Worm (Caenorhabditis elegans) whole organism, L1 larva: ENCODE measurements around the gene F31F6.1.
A peak's percentile ranks its signal among the peaks of the same experiment; 100 is the strongest.

Experiments used
- C34B4.2 ChIP-seq: sonication (generic microtip); optimal IDR thresholded peaks from 2 replicates; lab custom pipeline; 2017; ENCODE audit warnings: mild to moderate bottlenecking, missing genetic modification characterization, missing compliant biosample characterization
- F16B12.6 ChIP-seq: fragments of 150-350 bp; optimal IDR thresholded peaks from 2 replicates; lab custom pipeline; 2014; ENCODE audit warnings: missing biosample characterization, missing genetic modification characterization
- aly-2 ChIP-seq: fragments of 150-350 bp; optimal IDR thresholded peaks from 2 replicates; lab custom pipeline; 2014; ENCODE audit warnings: missing biosample characterization, missing genetic modification characterization
- ama-1 ChIP-seq: fragments of 150-350 bp; optimal IDR thresholded peaks from 2 replicates; lab custom pipeline; 2014
- ceh-8 ChIP-seq: fragments of 200-800 bp; sonication (Bioruptor generic); optimal IDR thresholded peaks from 2 replicates; lab custom pipeline; 2018; ENCODE audit warnings: mild to moderate bottlenecking, missing genetic modification characterization, moderate library complexity, missing compliant biosample characterization
- ceh-82 ChIP-seq, 3 experiments: fragments of 150-350 bp in 1 of 3; sonication (generic microtip) in 2 of 3; optimal IDR thresholded peaks; 2 replicates each; lab custom pipeline; 2014 to 2017; ENCODE audit warnings: missing biosample characterization in 3 of 3, missing genetic modification characterization in 3 of 3
- ceh-90 ChIP-seq: sonication (generic microtip); optimal IDR thresholded peaks from 2 replicates; lab custom pipeline; 2016; ENCODE audit warnings: missing genetic modification characterization, missing compliant biosample characterization
- dpl-1 ChIP-seq, 3 experiments: fragments of 150-350 bp in 2 of 3; sonication (generic microtip) in 1 of 3; optimal IDR thresholded peaks; 2 replicates each; lab custom pipeline; 2014 to 2017; ENCODE audit warnings: missing biosample characterization in 3 of 3, missing genetic modification characterization in 3 of 3, missing genetic modification reagents in 3 of 3
- egl-13 ChIP-seq: sonication (generic microtip); optimal IDR thresholded peaks from 2 replicates; lab custom pipeline; 2016; ENCODE audit warnings: missing genotype, missing genetic modification reagents, missing genetic modification characterization, missing compliant biosample characterization
- egl-27 ChIP-seq, 2 experiments: fragments of 150-350 bp in 1 of 2; sonication (generic microtip); optimal IDR thresholded peaks; 3 replicates each; lab custom pipeline; 2017 to 2018; ENCODE audit warnings: missing biosample characterization in 2 of 2, missing genetic modification characterization in 2 of 2, missing genetic modification reagents in 2 of 2
- elt-2 ChIP-seq: sonication (generic microtip); optimal IDR thresholded peaks from 2 replicates; lab custom pipeline; 2016; ENCODE audit warnings: missing genetic modification characterization, mild to moderate bottlenecking, inconsistent platforms, missing compliant biosample characterization, missing genetic modification reagents
- elt-3 ChIP-seq, 6 experiments: fragments of 150-350 bp in 1 of 6; sonication (generic microtip); optimal IDR thresholded peaks; 2 replicates each; lab custom pipeline; 2017 to 2018; ENCODE audit warnings: missing biosample characterization in 6 of 6, missing genetic modification characterization in 6 of 6, inconsistent platforms in 1 of 6
- fkh-10 ChIP-seq: sonication (generic microtip); optimal IDR thresholded peaks from 2 replicates; lab custom pipeline; 2017; ENCODE audit warnings: missing biosample characterization, missing genetic modification reagents, missing genetic modification characterization
- fkh-4 ChIP-seq: sonication (generic microtip); optimal IDR thresholded peaks from 2 replicates; lab custom pipeline; 2016; ENCODE audit warnings: missing compliant biosample characterization, missing genetic modification characterization, borderline replicate concordance
- fkh-8 ChIP-seq: sonication (generic microtip); optimal IDR thresholded peaks from 2 replicates; lab custom pipeline; 2016; ENCODE audit warnings: mild to moderate bottlenecking, missing genetic modification characterization, missing compliant biosample characterization
- hlh-17 ChIP-seq: fragments of 200-800 bp; sonication (Bioruptor generic); optimal IDR thresholded peaks from 2 replicates; lab custom pipeline; 2018; ENCODE audit warnings: missing genetic modification characterization, mild to moderate bottlenecking, missing compliant biosample characterization, moderate library complexity, borderline replicate concordance
- irx-1 ChIP-seq: sonication (generic microtip); optimal IDR thresholded peaks from 2 replicates; lab custom pipeline; 2016; ENCODE audit warnings: missing genetic modification characterization, missing compliant biosample characterization
- isw-1 ChIP-seq: fragments of 200-800 bp; sonication (Bioruptor generic); IDR thresholded peaks from 2 replicates; pipeline ENCODE4 v1.3.6; 2022; ENCODE audit warnings: missing genetic modification characterization, missing compliant biosample characterization
- lin-13 ChIP-seq: fragments of 150-350 bp; optimal IDR thresholded peaks from 2 replicates; lab custom pipeline; 2014; ENCODE audit warnings: missing biosample characterization, missing genetic modification reagents, missing genetic modification characterization
- lin-14 ChIP-seq: fragments of 200-800 bp; sonication (Bioruptor generic); optimal IDR thresholded peaks from 2 replicates; lab custom pipeline; 2018; ENCODE audit warnings: mild to moderate bottlenecking, missing genetic modification characterization, moderate library complexity, missing compliant biosample characterization
- lin-15B ChIP-seq: fragments of 150-350 bp; sonication (generic microtip); optimal IDR thresholded peaks from 3 replicates; lab custom pipeline; 2014; ENCODE audit warnings: missing biosample characterization, missing genetic modification characterization
- lin-35 ChIP-seq, 2 experiments: fragments of 150-350 bp; optimal IDR thresholded peaks; 2 replicates each; lab custom pipeline; 2014; ENCODE audit warnings: missing biosample characterization in 2 of 2, missing genetic modification characterization in 2 of 2, missing genetic modification reagents in 2 of 2
- lin-39 ChIP-seq: fragments of 150-350 bp; optimal IDR thresholded peaks from 2 replicates; lab custom pipeline; 2014; ENCODE audit warnings: missing biosample characterization, missing genetic modification reagents, missing genetic modification characterization
- lsy-2 ChIP-seq, 2 experiments: fragments of 150-350 bp; optimal IDR thresholded peaks; 2 replicates each; lab custom pipeline; 2014; ENCODE audit warnings: missing biosample characterization in 2 of 2, missing genetic modification characterization in 2 of 2
- mab-9 ChIP-seq: fragments of 200-800 bp; sonication (Bioruptor generic); IDR thresholded peaks from 2 replicates; pipeline ENCODE4 v1.3.6; 2022; ENCODE audit warnings: missing genetic modification reagents, missing genetic modification characterization, missing compliant biosample characterization
- mep-1 ChIP-seq: fragments of 150-350 bp; optimal IDR thresholded peaks from 2 replicates; lab custom pipeline; 2014; ENCODE audit warnings: missing biosample characterization, missing genetic modification characterization
- nhr-20 ChIP-seq: sonication (generic microtip); optimal IDR thresholded peaks from 2 replicates; lab custom pipeline; 2016; ENCODE audit warnings: mild to moderate bottlenecking, missing genetic modification characterization, missing compliant biosample characterization
- nhr-28 ChIP-seq: fragments of 150-350 bp; optimal IDR thresholded peaks from 2 replicates; lab custom pipeline; 2014; ENCODE audit warnings: missing biosample characterization, missing genetic modification characterization
- nhr-47 ChIP-seq: sonication (generic microtip); optimal IDR thresholded peaks from 2 replicates; lab custom pipeline; 2016; ENCODE audit warnings: mild to moderate bottlenecking, missing genetic modification characterization, moderate library complexity, missing compliant biosample characterization
- nhr-84 ChIP-seq: sonication (generic microtip); optimal IDR thresholded peaks from 2 replicates; lab custom pipeline; 2017; ENCODE audit warnings: missing biosample characterization, missing genetic modification characterization
- nhr-85 ChIP-seq: sonication (generic microtip); peaks from one replicate; lab custom pipeline; 2016; ENCODE audit warnings: missing genetic modification characterization, inconsistent platforms, missing compliant biosample characterization
- nhr-90 ChIP-seq: sonication (generic microtip); optimal IDR thresholded peaks from 2 replicates; lab custom pipeline; 2016; ENCODE audit warnings: mild to moderate bottlenecking, missing genetic modification characterization, missing compliant biosample characterization; ENCODE audit not compliant: poor library complexity
- pag-3 ChIP-seq: sonication (generic microtip); optimal IDR thresholded peaks from 2 replicates; lab custom pipeline; 2017; ENCODE audit warnings: missing genetic modification characterization, mild to moderate bottlenecking, missing compliant biosample characterization, antibody characterized with exemption, borderline replicate concordance; ENCODE audit not compliant: insufficient read depth
- pax-3 ChIP-seq: fragments of 200-800 bp; sonication (Bioruptor generic); optimal IDR thresholded peaks from 2 replicates; lab custom pipeline; 2018; ENCODE audit warnings: mild to moderate bottlenecking, missing genetic modification characterization, moderate library complexity, missing compliant biosample characterization
- rnt-1 ChIP-seq: sonication (generic microtip); optimal IDR thresholded peaks from 2 replicates; lab custom pipeline; 2016; ENCODE audit warnings: mild to moderate bottlenecking, missing genetic modification characterization, moderate library complexity, missing compliant biosample characterization
- snpc-4 ChIP-seq: fragments of 150-350 bp; optimal IDR thresholded peaks from 2 replicates; lab custom pipeline; 2014; ENCODE audit warnings: missing biosample characterization, missing genetic modification characterization
- snu-23 ChIP-seq: sonication (generic microtip); optimal IDR thresholded peaks from 2 replicates; lab custom pipeline; 2016; ENCODE audit warnings: missing genetic modification characterization, missing compliant biosample characterization
- sptf-1 ChIP-seq: fragments of 150-350 bp; optimal IDR thresholded peaks from 2 replicates; lab custom pipeline; 2014; ENCODE audit warnings: missing biosample characterization, missing genetic modification characterization
- sup-37 ChIP-seq: fragments of 200-800 bp; sonication (Bioruptor generic); optimal IDR thresholded peaks from 2 replicates; lab custom pipeline; 2018; ENCODE audit warnings: mild to moderate bottlenecking, missing genetic modification characterization, missing compliant biosample characterization
- swsn-7 ChIP-seq: sonication (generic microtip); optimal IDR thresholded peaks from 2 replicates; lab custom pipeline; 2016; ENCODE audit warnings: missing genetic modification characterization, missing compliant biosample characterization
- unc-30 ChIP-seq: sonication (generic microtip); optimal IDR thresholded peaks from 2 replicates; lab custom pipeline; 2017; ENCODE audit warnings: missing biosample characterization, missing genetic modification characterization
- unc-62 ChIP-seq: fragments of 150-350 bp; optimal IDR thresholded peaks from 2 replicates; lab custom pipeline; 2014; ENCODE audit warnings: missing biosample characterization, missing genetic modification reagents, missing genetic modification characterization
- unc-98 ChIP-seq: fragments of 200-800 bp; sonication (Bioruptor generic); IDR thresholded peaks from 2 replicates; pipeline ENCODE4 v1.3.6; 2022; ENCODE audit warnings: missing genetic modification characterization, missing compliant biosample characterization
- xbp-1 ChIP-seq: sonication (generic microtip); optimal IDR thresholded peaks from 2 replicates; lab custom pipeline; 2016; ENCODE audit warnings: missing genetic modification characterization, missing compliant biosample characterization
- ztf-11 ChIP-seq, 2 experiments: sonication (generic microtip); optimal IDR thresholded peaks; 2 replicates each; lab custom pipeline; 2016 to 2017; ENCODE audit warnings: missing genetic modification characterization in 2 of 2, missing biosample characterization in 1 of 2, missing compliant biosample characterization in 1 of 2
- ztf-4 ChIP-seq: fragments of 150-350 bp; optimal IDR thresholded peaks from 2 replicates; lab custom pipeline; 2014; ENCODE audit warnings: missing biosample characterization, missing genetic modification characterization

Gene F31F6.1

DNA sequence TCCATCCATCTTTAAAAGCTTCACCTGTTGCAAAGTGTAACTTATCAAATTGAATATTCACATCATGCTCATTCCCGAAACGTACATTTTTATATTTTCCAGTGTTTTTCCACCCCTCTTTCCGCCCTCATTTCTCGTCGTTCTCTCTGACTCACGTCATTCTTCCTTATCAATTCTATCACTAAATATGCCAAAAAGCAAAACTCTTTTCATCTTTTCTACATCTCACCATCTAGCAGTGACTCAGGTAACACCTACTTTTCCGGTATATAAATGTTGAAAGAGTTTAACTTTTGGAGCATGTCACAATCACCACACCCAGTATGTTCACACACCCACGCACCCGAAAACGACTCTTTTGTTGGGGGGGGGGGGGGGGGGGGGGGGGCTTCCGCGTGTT lies 23.6 kb downstream of the F31F6.1 start:
- no peak for TF ChIP-seq mab-9
- peak; percentile 21 for TF ChIP-seq fkh-8 (tag; lab: Kevin White, UChicago)
- TF ChIP-seq, all 84 proteins: peak for 1

ce11 chrX:14842846-14843369 lies 25.2 kb downstream of the F31F6.1 start:
- no peak for TF ChIP-seq nhr-20 (tag; lab: Kevin White, UChicago)
- no peak for TF ChIP-seq isw-1
- TF ChIP-seq ceh-8 (GFP tag; lab: Kevin White, UChicago) = no peak
- no peak for TF ChIP-seq fkh-10
- no peak for TF ChIP-seq fkh-8 (tag; lab: Kevin White, UChicago)
- no peak for TF ChIP-seq ceh-90 (tag; lab: Kevin White, UChicago)
- TF ChIP-seq unc-30 (tag; lab: Kevin White, UChicago) = no peak
- no peak for TF ChIP-seq egl-13
- TF ChIP-seq lsy-2 (tag; optimal IDR thresholded peaks at IDR 0.05; lab: Kevin White, UChicago) = no peak
- no peak for TF ChIP-seq nhr-47 (tag; lab: Kevin White, UChicago)
- TF ChIP-seq, all 84 proteins: peak for 0

DNA sequence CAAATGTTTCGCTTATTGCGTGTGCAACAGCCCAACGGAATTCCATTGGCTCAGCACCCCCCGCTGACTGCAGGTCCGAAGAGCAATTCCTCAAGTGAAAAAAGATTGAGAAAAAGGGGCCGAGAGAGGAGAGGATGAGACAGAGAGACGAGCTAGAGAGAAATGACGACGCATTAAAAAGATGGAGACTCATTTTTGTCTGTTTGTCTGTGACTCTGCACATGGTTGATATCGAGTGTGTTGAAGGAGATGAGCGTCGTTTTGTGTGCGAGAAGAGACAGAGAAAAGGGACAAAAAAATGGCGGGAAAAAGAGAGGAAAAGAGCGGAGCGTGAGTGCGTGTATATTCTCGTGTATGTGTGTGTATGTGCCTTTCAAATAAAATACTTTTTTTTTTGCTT lies 27.1 kb downstream of the F31F6.1 start:
- peak in 2 of 6 experiments; percentile 27 to 50 for TF ChIP-seq elt-3 (tag; optimal IDR thresholded peaks at IDR 0.05; lab: Kevin White, UChicago)
- peak; percentile 53 to 56 for TF ChIP-seq egl-27 (tag; optimal IDR thresholded peaks at IDR 0.05; lab: Kevin White, UChicago)
- TF ChIP-seq unc-98 (GFP tag; lab: Robert Waterston, UW) = no peak
- peak; percentile 86 for TF ChIP-seq nhr-85 (tag; lab: Kevin White, UChicago)
- TF ChIP-seq swsn-7 = peak; percentile 90
- TF ChIP-seq lin-14 = peak; percentile 99
- peak in 1 of 2 experiments; percentile 14 for TF ChIP-seq ztf-11 (tag; optimal IDR thresholded peaks at IDR 0.05; lab: Kevin White, UChicago)
- peak; percentile 15 for TF ChIP-seq pag-3
- peak; percentile 69 for TF ChIP-seq pax-3
- peak; percentile 6 for TF ChIP-seq ama-1 (lab: Kevin White, UChicago)
- TF ChIP-seq dpl-1 (GFP tag; optimal IDR thresholded peaks at IDR 0.05; lab: Kevin White, UChicago) = peak; percentile 74 to 86 (median 75)
- TF ChIP-seq nhr-28 (tag; lab: Kevin White, UChicago) = no peak
- TF ChIP-seq ceh-90 (tag; lab: Kevin White, UChicago) = no peak
- TF ChIP-seq elt-2 (tag; lab: Kevin White, UChicago) = peak; percentile 43
- peak; percentile 81 for TF ChIP-seq egl-13
- TF ChIP-seq nhr-90 (tag; lab: Kevin White, UChicago) = peak; percentile 57
- peak; percentile 40; the same call in 1 of the 2 replicates for TF ChIP-seq mab-9
- peak; percentile 89 for TF ChIP-seq mep-1
- TF ChIP-seq fkh-8 (tag; lab: Kevin White, UChicago) = peak; percentile 87
- TF ChIP-seq fkh-10 = peak; percentile 94
- peak; percentile 44 for TF ChIP-seq F16B12.6
- TF ChIP-seq lin-35 (GFP tag; optimal IDR thresholded peaks at IDR 0.05; lab: Kevin White, UChicago) = peak; percentile 82 to 87
- no peak for TF ChIP-seq nhr-84 (tag; lab: Kevin White, UChicago)
- TF ChIP-seq sptf-1 (tag; lab: Kevin White, UChicago) = no peak
- peak; percentile 86 for TF ChIP-seq lin-13 (GFP tag; lab: Kevin White, UChicago)
- TF ChIP-seq snu-23 (GFP tag; lab: Kevin White, UChicago) = peak; percentile 96
- peak; percentile 83 for TF ChIP-seq irx-1 (tag; lab: Kevin White, UChicago)
- TF ChIP-seq ceh-8 (GFP tag; lab: Kevin White, UChicago) = peak; percentile 57
- no peak for TF ChIP-seq hlh-17 (GFP tag; lab: Kevin White, UChicago)
- peak; percentile 78 for TF ChIP-seq snpc-4 (tag; lab: Kevin White, UChicago)
- TF ChIP-seq fkh-4 (tag; lab: Kevin White, UChicago) = no peak
- peak; percentile 15 for TF ChIP-seq lin-39 (tag; lab: Kevin White, UChicago)
- no peak for TF ChIP-seq C34B4.2 (tag; lab: Kevin White, UChicago)
- TF ChIP-seq rnt-1 = peak; percentile 80
- peak; percentile 32 for TF ChIP-seq aly-2
- TF ChIP-seq unc-62 (GFP tag; lab: Kevin White, UChicago) = no peak
- peak; percentile 91 for TF ChIP-seq nhr-20 (tag; lab: Kevin White, UChicago)
- peak; percentile 78 for TF ChIP-seq ztf-4 (tag; lab: Kevin White, UChicago)
- TF ChIP-seq sup-37 = peak; percentile 38
- no peak for TF ChIP-seq lin-15B (tag; lab: Kevin White, UChicago)
- peak; percentile 85 for TF ChIP-seq xbp-1
- TF ChIP-seq ceh-82 (tag; optimal IDR thresholded peaks at IDR 0.05; lab: Kevin White, UChicago) = peak; percentile 84 to 92 (median 89)
